Fruit fly (Drosophila melanogaster) whole organism, embryonic: Measurements from ENCODE around the gene CG44838.
A peak's percentile ranks its signal among the peaks of the same experiment; 100 is the strongest.

Experiments
- Abd-B ChIP-seq: fragments of 200-800 bp; sonication (Bioruptor generic); optimal IDR thresholded peaks from 2 replicates; lab custom pipeline; 2018; ENCODE audit warnings: missing biosample characterization, mild to moderate bottlenecking, missing genetic modification characterization, moderate library complexity
- Adf1 ChIP-seq: fragments of 200-800 bp; sonication (Bioruptor generic); IDR thresholded peaks from 2 replicates; pipeline ENCODE4 v1.3.6; 2022; ENCODE audit warnings: missing biosample characterization, missing genetic modification characterization
- Aef1 ChIP-seq: fragments of 200-800 bp; sonication (Bioruptor generic); IDR thresholded peaks from 3 replicates; pipeline ENCODE4 v1.3.6; 2022; ENCODE audit warnings: missing biosample characterization, missing genetic modification characterization
- B-H1 ChIP-seq: fragments of 200-800 bp; sonication (Bioruptor generic); IDR thresholded peaks from 3 replicates; pipeline ENCODE4 v1.3.6; 2022; ENCODE audit warnings: missing biosample characterization, missing genetic modification characterization
- Blimp-1 ChIP-seq: fragments of 200-800 bp; sonication (Bioruptor generic); optimal IDR thresholded peaks from 3 replicates; lab custom pipeline; 2018; ENCODE audit warnings: missing biosample characterization, missing genetic modification characterization, mild to moderate bottlenecking, moderate library complexity, missing genetic modification reagents
- CG10654 ChIP-seq: fragments of 200-800 bp; sonication (Bioruptor generic); optimal IDR thresholded peaks from 2 replicates; lab custom pipeline; 2016; ENCODE audit warnings: missing biosample characterization, missing genetic modification characterization
- CG11085 ChIP-seq: fragments of 200-800 bp; sonication (Bioruptor generic); IDR thresholded peaks from 2 replicates; pipeline ENCODE4 v1.3.6; 2022; ENCODE audit warnings: missing biosample characterization, missing genetic modification characterization
- CG11093 ChIP-seq: fragments of 200-800 bp; sonication (Bioruptor generic); IDR thresholded peaks from 3 replicates; pipeline ENCODE4 v1.3.6; 2022; ENCODE audit warnings: missing biosample characterization, missing genetic modification characterization
- CG12299 ChIP-seq: fragments of 200-800 bp; sonication (Bioruptor generic); optimal IDR thresholded peaks from 2 replicates; lab custom pipeline; 2018; ENCODE audit warnings: missing biosample characterization, mild to moderate bottlenecking, missing genetic modification characterization
- CG12659 ChIP-seq: fragments of 200-800 bp; sonication (Bioruptor generic); optimal IDR thresholded peaks from 3 replicates; lab custom pipeline; 2017; ENCODE audit warnings: mild to moderate bottlenecking, missing biosample characterization, missing genetic modification reagents, missing genetic modification characterization
- CG14441 ChIP-seq: fragments of 200-800 bp; sonication (Bioruptor generic); IDR thresholded peaks from 2 replicates; pipeline ENCODE4 v1.3.6; 2022; ENCODE audit warnings: missing biosample characterization, missing genetic modification characterization
- CG1647 ChIP-seq: fragments of 200-800 bp; sonication (Bioruptor generic); optimal IDR thresholded peaks from 3 replicates; lab custom pipeline; 2016; ENCODE audit warnings: missing biosample characterization, missing genetic modification characterization
- CG16815 ChIP-seq: fragments of 200-800 bp; sonication (Bioruptor generic); optimal IDR thresholded peaks from 3 replicates; lab custom pipeline; 2017; ENCODE audit warnings: missing biosample characterization, mild to moderate bottlenecking, missing genetic modification characterization
- CG1792 ChIP-seq: fragments of 200-800 bp; sonication (Bioruptor generic); optimal IDR thresholded peaks from 2 replicates; lab custom pipeline; 2016; ENCODE audit warnings: missing biosample characterization, missing genetic modification characterization
- CG4854 ChIP-seq: fragments of 200-800 bp; sonication (Bioruptor generic); optimal IDR thresholded peaks from 2 replicates; lab custom pipeline; 2016; ENCODE audit warnings: missing biosample characterization, missing genetic modification characterization, inconsistent platforms
- CG6813 ChIP-seq: fragments of 200-800 bp; sonication (Bioruptor generic); optimal IDR thresholded peaks from 2 replicates; lab custom pipeline; 2017; ENCODE audit warnings: missing biosample characterization, missing genetic modification characterization, mild to moderate bottlenecking, moderate library complexity, missing genetic modification reagents
- CG7271 ChIP-seq: fragments of 200-800 bp; sonication (Bioruptor generic); optimal IDR thresholded peaks from 2 replicates; lab custom pipeline; 2018; ENCODE audit warnings: missing biosample characterization, mild to moderate bottlenecking, missing genetic modification characterization, moderate library complexity
- CG7839 ChIP-seq: fragments of 200-800 bp; sonication (Bioruptor generic); optimal IDR thresholded peaks from 3 replicates; lab custom pipeline; 2018; ENCODE audit warnings: missing biosample characterization, mild to moderate bottlenecking, missing genetic modification characterization, moderate library complexity
- CG8765 ChIP-seq: fragments of 200-800 bp; sonication (Bioruptor generic); IDR thresholded peaks from 2 replicates; pipeline ENCODE4 v1.3.6; 2022; ENCODE audit warnings: missing biosample characterization, missing genetic modification characterization
- CG9215 ChIP-seq: fragments of 200-800 bp; sonication (Bioruptor generic); IDR thresholded peaks from 2 replicates; pipeline ENCODE4 v1.3.6; 2022; ENCODE audit warnings: missing biosample characterization, missing genetic modification characterization
- CG9876 ChIP-seq: fragments of 200-800 bp; sonication (Bioruptor generic); optimal IDR thresholded peaks from 2 replicates; lab custom pipeline; 2016; ENCODE audit warnings: missing biosample characterization, missing genetic modification characterization
- D19B ChIP-seq: fragments of 200-800 bp; sonication (Bioruptor generic); optimal IDR thresholded peaks from 2 replicates; lab custom pipeline; 2017; ENCODE audit warnings: missing biosample characterization, mild to moderate bottlenecking, missing genetic modification characterization
- Dad ChIP-seq: fragments of 200-800 bp; sonication (Bioruptor generic); optimal IDR thresholded peaks from 3 replicates; lab custom pipeline; 2016; ENCODE audit warnings: missing biosample characterization, missing genetic modification characterization
- Dp ChIP-seq: fragments of 200-800 bp; sonication (Bioruptor generic); optimal IDR thresholded peaks from 2 replicates; lab custom pipeline; 2018; ENCODE audit warnings: missing biosample characterization, mild to moderate bottlenecking, missing genetic modification characterization, moderate library complexity
- Elba2 ChIP-seq: fragments of 200-800 bp; sonication (Bioruptor generic); optimal IDR thresholded peaks from 3 replicates; lab custom pipeline; 2016; ENCODE audit warnings: missing biosample characterization, missing genetic modification characterization
- HHEX ChIP-seq: fragments of 200-800 bp; sonication (Bioruptor generic); optimal IDR thresholded peaks from 3 replicates; lab custom pipeline; 2017; ENCODE audit warnings: missing biosample characterization, mild to moderate bottlenecking, missing genetic modification characterization, missing genetic modification reagents
- HLHmδ ChIP-seq: fragments of 200-800 bp; sonication (Bioruptor generic); optimal IDR thresholded peaks from 2 replicates; lab custom pipeline; 2018; ENCODE audit warnings: missing biosample characterization, mild to moderate bottlenecking, missing genetic modification characterization, moderate library complexity
- Hey ChIP-seq: fragments of 200-800 bp; sonication (Bioruptor generic); optimal IDR thresholded peaks from 3 replicates; lab custom pipeline; 2018; ENCODE audit warnings: missing biosample characterization, mild to moderate bottlenecking, missing genetic modification characterization
- MTF-1 ChIP-seq: fragments of 200-800 bp; sonication (Bioruptor generic); optimal IDR thresholded peaks from 2 replicates; lab custom pipeline; 2018; ENCODE audit warnings: missing biosample characterization, mild to moderate bottlenecking, missing genetic modification characterization, borderline replicate concordance
- Mes4 ChIP-seq: fragments of 200-800 bp; sonication (Bioruptor generic); optimal IDR thresholded peaks from 2 replicates; lab custom pipeline; 2016; ENCODE audit warnings: missing biosample characterization, missing genetic modification characterization
- Oaz ChIP-seq: fragments of 200-800 bp; sonication (Bioruptor generic); IDR thresholded peaks from 2 replicates; pipeline ENCODE4 v1.3.6; 2022; ENCODE audit warnings: missing biosample characterization, missing genetic modification characterization
- Sry-β ChIP-seq: fragments of 200-800 bp; sonication (Bioruptor generic); optimal IDR thresholded peaks from 2 replicates; lab custom pipeline; 2018; ENCODE audit warnings: missing biosample characterization, mild to moderate bottlenecking, missing genetic modification characterization, moderate library complexity
- ash1 ChIP-seq: fragments of 200-800 bp; sonication (Bioruptor generic); optimal IDR thresholded peaks from 2 replicates; lab custom pipeline; 2018; ENCODE audit warnings: missing biosample characterization, mild to moderate bottlenecking, missing genetic modification characterization
- cad ChIP-seq: fragments of >200 bp; optimal IDR thresholded peaks from 2 replicates; lab custom pipeline; 2017; ENCODE audit warnings: missing biosample characterization, missing genetic modification characterization
- chm ChIP-seq: fragments of 200-800 bp; sonication (Bioruptor generic); IDR thresholded peaks from 2 replicates; pipeline ENCODE4 v1.3.6; 2022; ENCODE audit warnings: missing biosample characterization, missing genetic modification characterization
- dmrt99B ChIP-seq: fragments of 200-800 bp; sonication (Bioruptor generic); optimal IDR thresholded peaks from 2 replicates; lab custom pipeline; 2018; ENCODE audit warnings: missing biosample characterization, mild to moderate bottlenecking, missing genetic modification characterization, moderate library complexity
- eyg ChIP-seq: fragments of 200-800 bp; sonication (Bioruptor generic); optimal IDR thresholded peaks from 3 replicates; lab custom pipeline; 2016; ENCODE audit warnings: missing biosample characterization, missing genetic modification characterization
- gcm ChIP-seq: fragments of 200-800 bp; sonication (Bioruptor generic); optimal IDR thresholded peaks from 2 replicates; lab custom pipeline; 2019; ENCODE audit warnings: missing biosample characterization, mild to moderate bottlenecking, missing genetic modification characterization, moderate library complexity
- gfzf ChIP-seq: fragments of 200-800 bp; sonication (Bioruptor generic); optimal IDR thresholded peaks from 2 replicates; lab custom pipeline; 2016; ENCODE audit warnings: missing biosample characterization, mild to moderate bottlenecking, missing genetic modification characterization, moderate library complexity
- hb ChIP-seq: fragments of 200-800 bp; sonication (Bioruptor generic); IDR thresholded peaks from 3 replicates; pipeline ENCODE4 v1.3.6; 2022; ENCODE audit warnings: missing biosample characterization, missing genetic modification characterization; ENCODE audit not compliant: partially characterized antibody
- hkb ChIP-seq, 2 experiments: fragments of 200-800 bp in 1 of 2; fragments of >200 bp in 1 of 2; sonication (Bioruptor generic) in 1 of 2; IDR thresholded peaks in 1 of 2; optimal IDR thresholded peaks in 1 of 2; 2 replicates each; pipeline versions ENCODE4 v1.3.6 to Lab custom; 2017 to 2022; ENCODE audit warnings: missing biosample characterization in 1 of 2, missing genetic modification characterization in 1 of 2
- lola ChIP-seq, 3 experiments: fragments of >200 bp in 2 of 3; fragments of 200-800 bp in 1 of 3; sonication (Bioruptor generic) in 1 of 3; optimal IDR thresholded peaks; 2 replicates each; lab custom pipeline; 2017 to 2019; ENCODE audit warnings: missing biosample characterization in 3 of 3, missing genetic modification characterization in 3 of 3, mild to moderate bottlenecking in 1 of 3, moderate library complexity in 1 of 3
- repo ChIP-seq: fragments of 200-800 bp; sonication (Bioruptor generic); optimal IDR thresholded peaks from 2 replicates; lab custom pipeline; 2016; ENCODE audit warnings: missing biosample characterization, missing genetic modification characterization
- row ChIP-seq: fragments of 200-800 bp; sonication (Bioruptor generic); IDR thresholded peaks from 3 replicates; pipeline ENCODE4 v1.3.6; 2022; ENCODE audit warnings: missing biosample characterization, missing genetic modification characterization
- sc ChIP-seq, 3 experiments: fragments of >200 bp in 2 of 3; fragments of 200-800 bp in 1 of 3; sonication (Bioruptor generic) in 1 of 3; optimal IDR thresholded peaks; 2 replicates in 2 of 3; 3 replicates in 1 of 3; lab custom pipeline; 2017; ENCODE audit warnings: mild to moderate bottlenecking in 1 of 3, missing biosample characterization in 1 of 3, missing genetic modification characterization in 1 of 3, missing genetic modification reagents in 1 of 3
- sens-2 ChIP-seq: fragments of 200-800 bp; sonication (Bioruptor generic); IDR thresholded peaks from 2 replicates; pipeline ENCODE4 v1.3.6; 2022; ENCODE audit warnings: missing biosample characterization, missing genetic modification characterization
- slbo ChIP-seq: fragments of 200-800 bp; sonication (Bioruptor generic); IDR thresholded peaks from 2 replicates; pipeline ENCODE4 v1.3.6; 2022; ENCODE audit warnings: missing biosample characterization, missing genetic modification characterization
- zf30C ChIP-seq: fragments of 200-800 bp; sonication (Bioruptor generic); optimal IDR thresholded peaks from 3 replicates; lab custom pipeline; 2018; ENCODE audit warnings: missing biosample characterization, mild to moderate bottlenecking, missing genetic modification characterization

CG44838 gene

DNA sequence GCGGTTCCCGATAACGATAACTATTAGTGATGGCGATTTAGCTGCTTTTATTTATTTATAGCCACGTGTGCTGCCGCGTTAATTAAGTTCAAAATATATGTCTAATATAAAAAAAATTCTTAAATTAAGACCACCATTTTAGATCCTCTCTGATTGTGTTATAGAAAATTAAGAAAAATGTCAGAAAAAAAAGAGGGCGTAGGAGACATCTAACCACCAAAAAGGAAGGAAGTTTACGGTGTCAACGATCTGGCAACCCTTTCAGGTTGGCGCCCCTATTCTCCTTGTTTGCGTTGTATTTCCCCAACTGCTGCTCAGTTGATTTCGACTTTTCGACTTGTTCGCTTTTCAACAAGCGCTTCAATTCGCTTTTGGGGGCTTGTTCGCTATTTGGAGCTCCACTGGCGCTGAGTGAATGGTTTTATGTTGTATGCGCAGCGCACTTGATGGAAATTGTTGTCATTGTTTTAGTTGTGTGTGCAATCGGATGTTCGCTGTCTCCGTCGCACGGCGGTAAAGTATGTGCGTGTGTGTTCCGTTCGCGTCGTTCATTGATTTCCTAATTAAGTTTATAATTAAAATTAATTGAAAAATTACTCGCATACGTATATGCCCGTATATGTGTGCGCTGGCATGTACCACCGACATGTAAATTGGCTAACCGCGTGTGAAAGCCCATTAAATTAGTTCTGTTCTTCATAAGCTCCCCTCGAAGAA, at the start of gene CG44838, which contains the start of gene CG3434 (continued):
- TF ChIP-seq hkb (optimal IDR thresholded peaks at IDR 0.05; lab: Kevin White, UChicago) (no peak), hkb (GFP tag; IDR thresholded peaks at IDR 0.05; lab: Robert Waterston, UW) (peak; percentile 80), CG9876 (GFP tag; lab: Kevin White, UChicago) (peak; percentile 35), CG12659 (peak; percentile 90), Dp (peak; percentile 67), CG7271 (tag; lab: Kevin White, UChicago) (peak; percentile 23), sc (optimal IDR thresholded peaks at IDR 0.05; lab: Kevin White, UChicago) (no peak), sc (GFP tag; optimal IDR thresholded peaks at IDR 0.05; lab: Kevin White, UChicago) (peak; percentile 70), Hey (tag; lab: Kevin White, UChicago) (peak; percentile 9), hb (no peak), Aef1 (GFP tag; lab: Robert Waterston, UW) (peak; percentile 57), gfzf (GFP tag; lab: Kevin White, UChicago) (peak; percentile 16), Dad (peak; percentile 71), D19B (peak; percentile 57), Mes4 (GFP tag; lab: Kevin White, UChicago) (peak; percentile 68), lola (GFP tag; optimal IDR thresholded peaks at IDR 0.05; lab: Kevin White, UChicago) (peak in 1 of 3 experiments; percentile 79), B-H1 (GFP tag; lab: Robert Waterston, UW) (peak; percentile 69), CG14441 (peak; percentile 76), MTF-1 (GFP tag; lab: Kevin White, UChicago) (peak; percentile 36), Elba2 (GFP tag; lab: Kevin White, UChicago) (peak; percentile 67), Oaz (no peak), HHEX (peak; percentile 62), CG1647 (GFP tag; lab: Kevin White, UChicago) (peak; percentile 67), ash1 (GFP tag; lab: Kevin White, UChicago) (no peak), dmrt99B (tag; lab: Kevin White, UChicago) (peak; percentile 74), repo (no peak), CG8765 (GFP tag; lab: Robert Waterston, UW) (peak; percentile 64), chm (no peak), CG16815 (GFP tag; lab: Kevin White, UChicago) (peak; percentile 64), CG10654 (peak; percentile 77), sens-2 (GFP tag; lab: Robert Waterston, UW) (no peak), Abd-B (GFP tag; lab: Kevin White, UChicago) (peak; percentile 86), CG6813 (GFP tag; lab: Kevin White, UChicago) (peak; percentile 7), CG9215 (GFP tag; lab: Robert Waterston, UW) (peak; percentile 58), CG11093 (peak; percentile 45; the same call in 1 of the 3 replicates), CG11085 (peak; percentile 62; the same call in 1 of the 2 replicates), Blimp-1 (GFP tag; lab: Kevin White, UChicago) (peak; percentile 70), CG4854 (GFP tag; lab: Kevin White, UChicago) (peak; percentile 48), Sry-β (GFP tag; lab: Kevin White, UChicago) (peak; percentile 97), Adf1 (GFP tag; lab: Robert Waterston, UW) (peak; percentile 62), gcm (GFP tag; lab: Kevin White, UChicago) (peak; percentile 89), eyg (GFP tag; lab: Kevin White, UChicago) (no peak), HLHmδ (no peak), CG12299 (tag; lab: Kevin White, UChicago) (peak; percentile 74), cad (peak; percentile 15), CG7839 (tag; lab: Kevin White, UChicago) (peak; percentile 82), slbo (GFP tag; lab: Robert Waterston, UW) (peak; percentile 81), CG1792 (peak; percentile 67), row (GFP tag; lab: Robert Waterston, UW) (peak; percentile 94), zf30C (GFP tag; lab: Kevin White, UChicago) (no peak)
